Fruit fly (Drosophila melanogaster) whole organism, embryonic: ENCODE measurements around the gene CG10011.

ENCODE experiments used
- B-H1 ChIP-seq: fragments of 200-800 bp; sonication (Bioruptor generic); IDR thresholded peaks from 3 replicates; pipeline ENCODE4 v1.3.6; 2022; ENCODE audit warnings: missing biosample characterization, missing genetic modification characterization
- Bteb2 ChIP-seq: fragments of 200-800 bp; sonication (Bioruptor generic); optimal IDR thresholded peaks from 2 replicates; lab custom pipeline; 2016; ENCODE audit warnings: missing biosample characterization, missing genetic modification characterization
- CG10565 ChIP-seq: fragments of 200-800 bp; sonication (Bioruptor generic); optimal IDR thresholded peaks from 3 replicates; lab custom pipeline; 2016; ENCODE audit warnings: missing biosample characterization, mild to moderate bottlenecking, missing genetic modification characterization
- CG11093 ChIP-seq: fragments of 200-800 bp; sonication (Bioruptor generic); IDR thresholded peaks from 3 replicates; pipeline ENCODE4 v1.3.6; 2022; ENCODE audit warnings: missing biosample characterization, missing genetic modification characterization
- CG12071 ChIP-seq: fragments of 200-800 bp; sonication (Bioruptor generic); optimal IDR thresholded peaks from 3 replicates; lab custom pipeline; 2018; ENCODE audit warnings: missing biosample characterization, mild to moderate bottlenecking, missing genetic modification characterization
- CG12104 ChIP-seq: fragments of 200-800 bp; sonication (Bioruptor generic); optimal IDR thresholded peaks from 3 replicates; lab custom pipeline; 2016; ENCODE audit warnings: missing biosample characterization, missing genetic modification characterization
- CG12299 ChIP-seq: fragments of 200-800 bp; sonication (Bioruptor generic); optimal IDR thresholded peaks from 2 replicates; lab custom pipeline; 2018; ENCODE audit warnings: missing biosample characterization, mild to moderate bottlenecking, missing genetic modification characterization
- CG15479 ChIP-seq: fragments of 200-800 bp; sonication (Bioruptor generic); optimal IDR thresholded peaks from 3 replicates; lab custom pipeline; 2019; ENCODE audit warnings: missing biosample characterization, mild to moderate bottlenecking, missing genetic modification characterization, moderate library complexity
- CG15601 ChIP-seq: fragments of 200-800 bp; sonication (Bioruptor generic); optimal IDR thresholded peaks from 3 replicates; lab custom pipeline; 2019; ENCODE audit warnings: missing biosample characterization, mild to moderate bottlenecking, missing genetic modification characterization, moderate library complexity
- CG16863 ChIP-seq: fragments of 200-800 bp; sonication (Bioruptor generic); optimal IDR thresholded peaks from 3 replicates; lab custom pipeline; 2016; ENCODE audit warnings: missing biosample characterization, missing genetic modification characterization
- CG17186 ChIP-seq: fragments of 200-800 bp; sonication (Bioruptor generic); optimal IDR thresholded peaks from 3 replicates; lab custom pipeline; 2017; ENCODE audit warnings: missing biosample characterization, missing genetic modification reagents, missing genetic modification characterization
- CG17328 ChIP-seq: fragments of 200-800 bp; sonication (Bioruptor generic); IDR thresholded peaks from 2 replicates; pipeline ENCODE4 v1.3.6; 2022; ENCODE audit warnings: missing biosample characterization, missing genetic modification characterization
- CG18262 ChIP-seq: fragments of 200-800 bp; optimal IDR thresholded peaks from 3 replicates; lab custom pipeline; 2019; ENCODE audit warnings: missing biosample characterization, mild to moderate bottlenecking, missing genetic modification characterization, moderate library complexity
- CG18476 ChIP-seq: fragments of 200-800 bp; sonication (Bioruptor generic); optimal IDR thresholded peaks from 2 replicates; lab custom pipeline; 2016; ENCODE audit warnings: missing biosample characterization, mild to moderate bottlenecking, missing genetic modification characterization
- CG2712 ChIP-seq: fragments of 200-800 bp; optimal IDR thresholded peaks from 3 replicates; lab custom pipeline; 2019; ENCODE audit warnings: missing biosample characterization, mild to moderate bottlenecking, missing genetic modification characterization, moderate library complexity
- CG2875 ChIP-seq: fragments of 200-800 bp; sonication (Bioruptor generic); optimal IDR thresholded peaks from 2 replicates; lab custom pipeline; 2017; ENCODE audit warnings: missing biosample characterization, mild to moderate bottlenecking, missing genetic modification characterization, missing genetic modification reagents
- CG30403 ChIP-seq: fragments of 200-800 bp; sonication (Bioruptor generic); optimal IDR thresholded peaks from 3 replicates; lab custom pipeline; 2016; ENCODE audit warnings: missing biosample characterization, missing genetic modification characterization
- CG3281 ChIP-seq: fragments of 200-800 bp; sonication (Bioruptor generic); optimal IDR thresholded peaks from 3 replicates; lab custom pipeline; 2017; ENCODE audit warnings: missing biosample characterization, mild to moderate bottlenecking, missing genetic modification characterization
- CG5953 ChIP-seq: fragments of 200-800 bp; sonication (Bioruptor generic); IDR thresholded peaks from 2 replicates; pipeline ENCODE4 v1.3.6; 2022; ENCODE audit warnings: missing biosample characterization, missing genetic modification characterization
- CG6791 ChIP-seq: fragments of 200-800 bp; sonication (Bioruptor generic); IDR thresholded peaks from 3 replicates; pipeline ENCODE4 v1.3.6; 2022; ENCODE audit warnings: missing biosample characterization, missing genetic modification characterization; ENCODE audit not compliant: partially characterized antibody
- CG8281 ChIP-seq: fragments of 200-800 bp; sonication (Bioruptor generic); optimal IDR thresholded peaks from 2 replicates; lab custom pipeline; 2018; ENCODE audit warnings: missing biosample characterization, mild to moderate bottlenecking, missing genetic modification characterization, moderate library complexity
- CG9215 ChIP-seq: fragments of 200-800 bp; sonication (Bioruptor generic); IDR thresholded peaks from 2 replicates; pipeline ENCODE4 v1.3.6; 2022; ENCODE audit warnings: missing biosample characterization, missing genetic modification characterization
- Fer2 ChIP-seq: fragments of 200-800 bp; sonication (Bioruptor generic); optimal IDR thresholded peaks from 2 replicates; lab custom pipeline; 2018; ENCODE audit warnings: missing biosample characterization, mild to moderate bottlenecking, missing genetic modification characterization, moderate library complexity
- H15 ChIP-seq: fragments of 200-800 bp; sonication (Bioruptor generic); IDR thresholded peaks from 3 replicates; pipeline ENCODE4 v1.3.6; 2022; ENCODE audit warnings: missing biosample characterization, missing genetic modification characterization
- Mrtf ChIP-seq: fragments of 200-800 bp; sonication (Bioruptor generic); IDR thresholded peaks from 3 replicates; pipeline ENCODE4 v1.3.6; 2022; ENCODE audit warnings: missing biosample characterization, missing genetic modification characterization
- Nf-YB ChIP-seq: fragments of 200-800 bp; sonication (Bioruptor generic); optimal IDR thresholded peaks from 3 replicates; lab custom pipeline; 2019; ENCODE audit warnings: missing biosample characterization, mild to moderate bottlenecking, missing genetic modification characterization, moderate library complexity
- Optix ChIP-seq: fragments of 200-800 bp; sonication (Bioruptor generic); IDR thresholded peaks from 3 replicates; pipeline ENCODE4 v1.3.6; 2022; ENCODE audit warnings: missing biosample characterization, missing genetic modification characterization
- Spps ChIP-seq: fragments of 200-800 bp; sonication (Bioruptor generic); optimal IDR thresholded peaks from 2 replicates; lab custom pipeline; 2018; ENCODE audit warnings: missing biosample characterization, mild to moderate bottlenecking, missing genetic modification characterization
- abd-A ChIP-seq: fragments of 200-800 bp; sonication (Bioruptor generic); optimal IDR thresholded peaks from 3 replicates; lab custom pipeline; 2019; ENCODE audit warnings: missing biosample characterization, mild to moderate bottlenecking, missing genetic modification characterization, moderate library complexity
- bab2 ChIP-seq: fragments of 200-800 bp; sonication (Bioruptor generic); optimal IDR thresholded peaks from 2 replicates; lab custom pipeline; 2016; ENCODE audit warnings: missing biosample characterization, missing genetic modification characterization
- cad ChIP-seq: fragments of >200 bp; optimal IDR thresholded peaks from 2 replicates; lab custom pipeline; 2017; ENCODE audit warnings: missing biosample characterization, missing genetic modification characterization
- caup ChIP-seq: fragments of 200-800 bp; sonication (Bioruptor generic); optimal IDR thresholded peaks from 3 replicates; lab custom pipeline; 2017; ENCODE audit warnings: missing biosample characterization, mild to moderate bottlenecking, missing genetic modification characterization, moderate library complexity; ENCODE audit not compliant: severe bottlenecking
- dpn ChIP-seq, 2 experiments: fragments of 200-800 bp; sonication (Bioruptor generic); optimal IDR thresholded peaks; 3 replicates each; lab custom pipeline; 2016; ENCODE audit warnings: missing biosample characterization in 2 of 2, missing genetic modification characterization in 2 of 2
- eyg ChIP-seq: fragments of 200-800 bp; sonication (Bioruptor generic); optimal IDR thresholded peaks from 3 replicates; lab custom pipeline; 2016; ENCODE audit warnings: missing biosample characterization, missing genetic modification characterization
- fu2 ChIP-seq: fragments of 200-800 bp; sonication (Bioruptor generic); optimal IDR thresholded peaks from 2 replicates; lab custom pipeline; 2016; ENCODE audit warnings: missing biosample characterization, missing genetic modification characterization
- gce ChIP-seq: fragments of 200-800 bp; sonication (Bioruptor generic); IDR thresholded peaks from 3 replicates; pipeline ENCODE4 v1.3.6; 2022; ENCODE audit warnings: missing biosample characterization, missing genetic modification characterization
- gcm ChIP-seq: fragments of 200-800 bp; sonication (Bioruptor generic); optimal IDR thresholded peaks from 2 replicates; lab custom pipeline; 2019; ENCODE audit warnings: missing biosample characterization, mild to moderate bottlenecking, missing genetic modification characterization, moderate library complexity
- lmd ChIP-seq: fragments of 200-800 bp; sonication (Bioruptor generic); IDR thresholded peaks from 2 replicates; pipeline ENCODE4 v1.3.6; 2022; ENCODE audit warnings: missing biosample characterization, missing genetic modification characterization
- nerfin-2 ChIP-seq: fragments of 200-800 bp; sonication (Bioruptor generic); IDR thresholded peaks from 2 replicates; pipeline ENCODE4 v1.3.6; 2022; ENCODE audit warnings: missing biosample characterization, missing genetic modification characterization; ENCODE audit not compliant: partially characterized antibody
- pnt ChIP-seq: fragments of 200-800 bp; sonication (Bioruptor generic); optimal IDR thresholded peaks from 3 replicates; lab custom pipeline; 2016; ENCODE audit warnings: missing biosample characterization, missing genetic modification characterization
- psq ChIP-seq: fragments of 200-800 bp; sonication (Bioruptor generic); optimal IDR thresholded peaks from 2 replicates; lab custom pipeline; 2017; ENCODE audit warnings: missing biosample characterization, missing genetic modification characterization
- sc ChIP-seq, 3 experiments: fragments of >200 bp in 2 of 3; fragments of 200-800 bp in 1 of 3; sonication (Bioruptor generic) in 1 of 3; optimal IDR thresholded peaks; 2 replicates in 2 of 3; 3 replicates in 1 of 3; lab custom pipeline; 2017; ENCODE audit warnings: mild to moderate bottlenecking in 1 of 3, missing biosample characterization in 1 of 3, missing genetic modification characterization in 1 of 3, missing genetic modification reagents in 1 of 3
- scrt ChIP-seq: fragments of 200-800 bp; sonication (Bioruptor generic); optimal IDR thresholded peaks from 2 replicates; lab custom pipeline; 2018; ENCODE audit warnings: missing biosample characterization, mild to moderate bottlenecking, missing genetic modification characterization, moderate library complexity
- slou ChIP-seq: fragments of 200-800 bp; sonication (Bioruptor generic); optimal IDR thresholded peaks from 3 replicates; lab custom pipeline; 2016; ENCODE audit warnings: missing biosample characterization, missing genetic modification characterization
- stc ChIP-seq: fragments of 200-800 bp; sonication (Bioruptor generic); IDR thresholded peaks from 2 replicates; pipeline ENCODE4 v1.3.6; 2022; ENCODE audit warnings: missing biosample characterization, missing genetic modification characterization
- stwl ChIP-seq: fragments of 200-800 bp; sonication (Bioruptor generic); optimal IDR thresholded peaks from 3 replicates; lab custom pipeline; 2018; ENCODE audit warnings: missing biosample characterization, mild to moderate bottlenecking, missing genetic modification characterization, moderate library complexity
- trh ChIP-seq: fragments of 200-800 bp; sonication (Bioruptor generic); optimal IDR thresholded peaks from 2 replicates; lab custom pipeline; 2016; ENCODE audit warnings: missing biosample characterization, missing genetic modification characterization
- vfl ChIP-seq: fragments of 200-800 bp; sonication (Bioruptor generic); optimal IDR thresholded peaks from 2 replicates; lab custom pipeline; 2016; ENCODE audit warnings: missing biosample characterization, missing genetic modification characterization
- zen2 ChIP-seq: fragments of 200-800 bp; sonication (Bioruptor generic); IDR thresholded peaks from 3 replicates; pipeline ENCODE4 v1.3.6; 2022; ENCODE audit warnings: missing biosample characterization, missing genetic modification characterization; ENCODE audit not compliant: partially characterized antibody

Gene CG10011

dm6 chr3R:28676870-28677526 is 42.1 kb upstream of the CG10011 start (continued):
- TF ChIP-seq nerfin-2 (GFP tag; lab: Robert Waterston, UW) (no peak), B-H1 (GFP tag; lab: Robert Waterston, UW) (peak; percentile 45; the same call in 2 of the 3 replicates), bab2 (no peak), CG15601 (no peak), dpn (GFP tag; optimal IDR thresholded peaks at IDR 0.05; lab: Kevin White, UChicago) (peak in 1 of 2 experiments; percentile 67), CG11093 (GFP tag; lab: Robert Waterston, UW) (peak; percentile 48; the same call in 1 of the 3 replicates), CG17186 (GFP tag; lab: Kevin White, UChicago) (no peak), pnt (GFP tag; lab: Kevin White, UChicago) (no peak), CG5953 (GFP tag; lab: Robert Waterston, UW) (no peak), CG8281 (tag; lab: Kevin White, UChicago) (peak; percentile 16), fu2 (GFP tag; lab: Kevin White, UChicago) (no peak), stc (GFP tag; lab: Robert Waterston, UW) (no peak), Bteb2 (GFP tag; lab: Kevin White, UChicago) (no peak), CG12104 (GFP tag; lab: Kevin White, UChicago) (no peak), caup (GFP tag; lab: Kevin White, UChicago) (peak; percentile 67), Fer2 (tag; lab: Kevin White, UChicago) (no peak), CG2875 (GFP tag; lab: Kevin White, UChicago) (no peak), CG6791 (GFP tag; lab: Robert Waterston, UW) (no peak), lmd (GFP tag; lab: Robert Waterston, UW) (peak; percentile 78), CG18262 (tag; lab: Kevin White, UChicago) (no peak), Mrtf (GFP tag; lab: Robert Waterston, UW) (peak; percentile 68; the same call in 1 of the 3 replicates), CG15479 (GFP tag; lab: Kevin White, UChicago) (no peak), CG17328 (GFP tag; lab: Robert Waterston, UW) (no peak), Optix (GFP tag; lab: Robert Waterston, UW) (no peak; the same call in 2 of the 3 replicates), vfl (no peak), scrt (GFP tag; lab: Kevin White, UChicago) (peak; percentile 13), Spps (no peak), gcm (no peak), CG9215 (GFP tag; lab: Robert Waterston, UW) (peak; percentile 50; the same call in 1 of the 2 replicates), gce (GFP tag; lab: Robert Waterston, UW) (no peak; the same call in 2 of the 3 replicates), H15 (GFP tag; lab: Robert Waterston, UW) (peak; percentile 71), CG12071 (GFP tag; lab: Kevin White, UChicago) (peak; percentile 38), CG3281 (GFP tag; lab: Kevin White, UChicago) (peak; percentile 38), CG10565 (GFP tag; lab: Kevin White, UChicago) (no peak), abd-A (tag; lab: Kevin White, UChicago) (peak; percentile 68), eyg (no peak), trh (no peak), CG30403 (GFP tag; lab: Kevin White, UChicago) (peak; percentile 69), Nf-YB (GFP tag; lab: Kevin White, UChicago) (no peak), stwl (tag; lab: Kevin White, UChicago) (no peak), CG16863 (GFP tag; lab: Kevin White, UChicago) (no peak), cad (GFP tag; lab: Kevin White, UChicago) (no peak), slou (peak; percentile 36), sc (optimal IDR thresholded peaks at IDR 0.05; lab: Kevin White, UChicago) (no peak), sc (GFP tag; optimal IDR thresholded peaks at IDR 0.05; lab: Kevin White, UChicago) (no peak), zen2 (no peak), CG18476 (GFP tag; lab: Kevin White, UChicago) (no peak), CG2712 (tag; lab: Kevin White, UChicago) (peak; percentile 43), psq (GFP tag; lab: Kevin White, UChicago) (no peak), CG12299 (no peak)
